Worm (Caenorhabditis elegans) whole organism, L3 larva: Measurements from ENCODE around the gene npr-42.

Source experiments
- ZK546.5 ChIP-seq: sonication (generic microtip); optimal IDR thresholded peaks from 2 replicates; lab custom pipeline; 2017; ENCODE audit warnings: missing biosample characterization, missing genetic modification characterization
- aly-2 ChIP-seq: fragments of 150-350 bp; optimal IDR thresholded peaks from 2 replicates; lab custom pipeline; 2014; ENCODE audit warnings: missing biosample characterization, missing genetic modification characterization
- ceh-28 ChIP-seq: fragments of 150-350 bp; optimal IDR thresholded peaks from 2 replicates; lab custom pipeline; 2014; ENCODE audit warnings: missing biosample characterization, missing genetic modification reagents, missing genetic modification characterization
- ceh-82 ChIP-seq: fragments of 150-350 bp; optimal IDR thresholded peaks from 2 replicates; lab custom pipeline; 2014; ENCODE audit warnings: missing biosample characterization, missing genetic modification characterization
- ceh-9 ChIP-seq: sonication (generic microtip); optimal IDR thresholded peaks from 2 replicates; lab custom pipeline; 2018; ENCODE audit warnings: missing biosample characterization, missing genetic modification characterization
- daf-12 ChIP-seq: fragments of 150-350 bp; optimal IDR thresholded peaks from 2 replicates; lab custom pipeline; 2014; ENCODE audit warnings: missing biosample characterization, missing genetic modification reagents, missing genetic modification characterization
- egl-27 ChIP-seq: sonication (generic microtip); optimal IDR thresholded peaks from 4 replicates; lab custom pipeline; 2017; ENCODE audit warnings: missing biosample characterization, missing genetic modification reagents, missing genetic modification characterization
- egl-5 ChIP-seq: fragments of 150-350 bp; optimal IDR thresholded peaks from 2 replicates; lab custom pipeline; 2017; ENCODE audit warnings: missing biosample characterization, missing genetic modification reagents, missing genetic modification characterization, inconsistent platforms
- elt-1 ChIP-seq: fragments of 150-350 bp; optimal IDR thresholded peaks from 2 replicates; lab custom pipeline; 2014; ENCODE audit warnings: missing biosample characterization, missing genetic modification characterization
- elt-3 ChIP-seq, 3 experiments: fragments of 150-350 bp in 1 of 3; sonication (generic microtip) in 2 of 3; optimal IDR thresholded peaks; 2 replicates in 2 of 3; 4 replicates in 1 of 3; lab custom pipeline; 2014 to 2017; ENCODE audit warnings: missing biosample characterization in 3 of 3, missing genetic modification characterization in 3 of 3
- fkh-2 ChIP-seq: fragments of 150-350 bp; optimal IDR thresholded peaks from 2 replicates; lab custom pipeline; 2014; ENCODE audit warnings: missing biosample characterization, missing genetic modification reagents, missing genetic modification characterization
- fos-1 ChIP-seq: fragments of 150-350 bp; optimal IDR thresholded peaks from 2 replicates; lab custom pipeline; 2014; ENCODE audit warnings: missing biosample characterization, missing genetic modification characterization
- hmg-11 ChIP-seq: sonication (generic microtip); optimal IDR thresholded peaks from 2 replicates; lab custom pipeline; 2016; ENCODE audit warnings: missing genetic modification characterization, missing compliant biosample characterization
- lin-39 ChIP-seq: fragments of 150-350 bp; optimal IDR thresholded peaks from 2 replicates; lab custom pipeline; 2018; ENCODE audit warnings: missing biosample characterization, missing genetic modification reagents, missing genetic modification characterization
- lsy-12 ChIP-seq: sonication (generic microtip); optimal IDR thresholded peaks from 2 replicates; lab custom pipeline; 2016; ENCODE audit warnings: mild to moderate bottlenecking, missing genetic modification characterization, missing compliant biosample characterization
- mdl-1 ChIP-seq: fragments of 150-350 bp; optimal IDR thresholded peaks from 2 replicates; lab custom pipeline; 2014; ENCODE audit warnings: missing biosample characterization, missing genetic modification characterization
- nfya-1 ChIP-seq: sonication (generic microtip); optimal IDR thresholded peaks from 2 replicates; lab custom pipeline; 2017; ENCODE audit warnings: missing genetic modification characterization, mild to moderate bottlenecking, missing compliant biosample characterization, antibody characterized with exemption, moderate library complexity; ENCODE audit not compliant: insufficient read depth
- nhr-11 ChIP-seq: fragments of 150-350 bp; optimal IDR thresholded peaks from 2 replicates; lab custom pipeline; 2014; ENCODE audit warnings: missing biosample characterization, missing genetic modification characterization
- nhr-23 ChIP-seq: fragments of 150-350 bp; optimal IDR thresholded peaks from 2 replicates; lab custom pipeline; 2014; ENCODE audit warnings: missing biosample characterization, missing genetic modification reagents, missing genetic modification characterization
- nhr-28 ChIP-seq: fragments of 150-350 bp; optimal IDR thresholded peaks from 2 replicates; lab custom pipeline; 2014; ENCODE audit warnings: missing biosample characterization, missing genetic modification characterization
- nhr-43 ChIP-seq: sonication (generic microtip); optimal IDR thresholded peaks from 2 replicates; lab custom pipeline; 2016; ENCODE audit warnings: mild to moderate bottlenecking, missing genetic modification characterization, missing compliant biosample characterization; ENCODE audit not compliant: poor library complexity, severe bottlenecking
- nhr-67 ChIP-seq: fragments of 150-350 bp; optimal IDR thresholded peaks from 2 replicates; lab custom pipeline; 2014; ENCODE audit warnings: missing biosample characterization, missing genetic modification characterization
- nhr-76 ChIP-seq: fragments of 150-350 bp; sonication (generic microtip); optimal IDR thresholded peaks from 5 replicates; lab custom pipeline; 2014; ENCODE audit warnings: missing biosample characterization, missing genetic modification characterization
- nhr-77 ChIP-seq: fragments of 150-350 bp; optimal IDR thresholded peaks from 2 replicates; lab custom pipeline; 2014; ENCODE audit warnings: missing biosample characterization, missing genetic modification characterization
- pha-4 ChIP-seq: fragments of 150-350 bp; optimal IDR thresholded peaks from 2 replicates; lab custom pipeline; 2014; ENCODE audit warnings: missing biosample characterization, missing genetic modification reagents, missing genetic modification characterization
- pqm-1 ChIP-seq: fragments of 150-350 bp; optimal IDR thresholded peaks from 2 replicates; lab custom pipeline; 2017; ENCODE audit warnings: missing biosample characterization, missing genetic modification characterization, inconsistent platforms
- sea-2 ChIP-seq: fragments of 150-350 bp; sonication (generic microtip); optimal IDR thresholded peaks from 4 replicates; lab custom pipeline; 2014; ENCODE audit warnings: missing biosample characterization, missing genetic modification reagents, missing genetic modification characterization
- skn-1 ChIP-seq: fragments of 150-350 bp; optimal IDR thresholded peaks from 2 replicates; lab custom pipeline; 2014; ENCODE audit warnings: missing biosample characterization, missing genetic modification characterization
- tbx-2 ChIP-seq: sonication (generic microtip); optimal IDR thresholded peaks from 2 replicates; lab custom pipeline; 2016; ENCODE audit warnings: mild to moderate bottlenecking, missing genetic modification characterization, missing compliant biosample characterization
- unc-39 ChIP-seq: sonication (generic microtip); optimal IDR thresholded peaks from 4 replicates; lab custom pipeline; 2017; ENCODE audit warnings: missing biosample characterization, missing genetic modification characterization
- zag-1 ChIP-seq: fragments of 150-350 bp; optimal IDR thresholded peaks from 2 replicates; lab custom pipeline; 2014; ENCODE audit warnings: missing biosample characterization, missing genetic modification characterization
- ztf-11 ChIP-seq: fragments of 150-350 bp; optimal IDR thresholded peaks from 2 replicates; lab custom pipeline; 2014; ENCODE audit warnings: missing biosample characterization, missing genetic modification characterization
- ztf-4 ChIP-seq: fragments of 150-350 bp; optimal IDR thresholded peaks from 2 replicates; lab custom pipeline; 2014; ENCODE audit warnings: missing biosample characterization, missing genetic modification characterization

Gene npr-42

DNA sequence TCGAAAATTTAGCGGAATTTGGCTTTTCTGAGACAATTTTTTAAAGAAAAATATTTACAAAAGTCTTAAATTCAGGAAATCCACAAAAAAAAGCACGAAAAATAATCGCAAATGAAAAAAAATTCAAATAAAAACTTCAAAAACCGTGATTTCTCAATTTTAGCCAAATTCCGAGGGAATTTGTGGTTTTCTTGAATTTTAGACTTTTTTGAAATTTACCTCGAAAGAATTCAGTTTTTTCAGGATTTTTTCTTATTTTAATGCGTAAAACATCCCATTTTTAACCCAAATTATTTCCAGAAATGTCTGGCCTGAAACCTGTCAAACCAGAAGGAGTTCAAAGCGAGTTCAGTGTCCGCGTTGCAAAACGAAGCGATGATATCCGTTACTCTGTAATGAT, 25.3 kb downstream of the npr-42 start, which contains the start of gene gtf-2F1:
Gene gtf-2F1, plus strand, starts transcription at position 301 of the 400 bp plus-strand sequence.
- TF ChIP-seq tbx-2 (tag; lab: Kevin White, UChicago) (no peak), pqm-1 (tag; lab: Kevin White, UChicago) (no peak), ceh-28 (no peak), egl-5 (no peak), nhr-67 (tag; lab: Kevin White, UChicago) (no peak), daf-12 (tag; lab: Kevin White, UChicago) (no peak), skn-1 (no peak), pha-4 (tag; lab: Kevin White, UChicago) (no peak), hmg-11 (tag; lab: Kevin White, UChicago) (no peak), nhr-76 (tag; lab: Kevin White, UChicago) (no peak), zag-1 (no peak), nhr-28 (tag; lab: Kevin White, UChicago) (no peak), mdl-1 (tag; lab: Kevin White, UChicago) (no peak)
- TF ChIP-seq, all 47 proteins: peak for 0

- TF ChIP-seq elt-1 (tag; lab: Kevin White, UChicago) = no peak
- no peak for TF ChIP-seq daf-12 (tag; lab: Kevin White, UChicago)
- no peak for TF ChIP-seq nhr-76 (tag; lab: Kevin White, UChicago)
- no peak for TF ChIP-seq fos-1
- no peak for TF ChIP-seq ceh-28
- no peak for TF ChIP-seq ZK546.5 (tag; lab: Kevin White, UChicago)
- no peak for TF ChIP-seq nfya-1 (tag; lab: Kevin White, UChicago)
- TF ChIP-seq aly-2 (tag; lab: Kevin White, UChicago) = no peak
- no peak for TF ChIP-seq fkh-2
- no peak for TF ChIP-seq unc-39 (tag; lab: Kevin White, UChicago)
- no peak for TF ChIP-seq egl-27
Measured at ce11 chrII:4306921-4307630, 31.1 kb downstream of the npr-42 start, which contains the start of gene Y52E8A.3. TSS of gene Y52E8A.3 (minus strand) at chrII:4306971.

DNA sequence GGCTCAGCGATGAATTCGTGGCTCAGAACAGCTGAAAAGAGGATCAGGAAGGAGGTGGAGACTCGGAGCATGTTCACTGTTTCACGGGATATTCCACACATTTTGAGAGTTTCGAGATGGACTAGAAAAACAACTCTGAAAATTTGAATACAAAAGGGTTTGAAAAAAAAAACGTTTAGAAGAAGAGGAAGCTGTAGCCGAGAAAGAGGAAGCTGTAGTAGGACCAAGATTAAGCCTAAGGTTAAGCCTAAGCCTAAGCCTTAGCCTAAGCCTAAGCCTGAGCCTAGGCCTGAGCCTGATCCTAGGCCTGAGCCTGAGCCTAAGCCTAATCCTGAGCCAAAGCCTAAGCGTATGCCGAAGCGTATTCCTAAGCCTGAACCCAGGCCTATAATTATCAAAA, 36.1 kb downstream of the npr-42 start, which contains the start of gene plep-1:
Gene plep-1, minus strand, starts transcription at position 101 of the 400 bp plus-strand sequence.
- no peak for TF ChIP-seq sea-2 (GFP tag; lab: Kevin White, UChicago)
- TF ChIP-seq mdl-1 (tag; lab: Kevin White, UChicago) = no peak
- TF ChIP-seq nhr-43 (tag; lab: Kevin White, UChicago) = no peak
- no peak for TF ChIP-seq ztf-4
- no peak for TF ChIP-seq pqm-1 (tag; lab: Kevin White, UChicago)
- no peak for TF ChIP-seq nhr-77 (tag; lab: Kevin White, UChicago)
- TF ChIP-seq ZK546.5 (tag; lab: Kevin White, UChicago) = no peak
- TF ChIP-seq, all 47 proteins: peak for 0

- TF ChIP-seq mdl-1 (tag; lab: Kevin White, UChicago) (no peak), fkh-2 (no peak), elt-3 (tag; optimal IDR thresholded peaks at IDR 0.05; lab: Kevin White, UChicago) (no peak), sea-2 (GFP tag; lab: Kevin White, UChicago) (no peak), zag-1 (no peak)
Measured at ce11 chrII:4316011-4316410, 40.0 kb downstream of the npr-42 start, which contains the start of gene srw-40. TSS of gene srw-40 (minus strand) at chrII:4316111.

DNA sequence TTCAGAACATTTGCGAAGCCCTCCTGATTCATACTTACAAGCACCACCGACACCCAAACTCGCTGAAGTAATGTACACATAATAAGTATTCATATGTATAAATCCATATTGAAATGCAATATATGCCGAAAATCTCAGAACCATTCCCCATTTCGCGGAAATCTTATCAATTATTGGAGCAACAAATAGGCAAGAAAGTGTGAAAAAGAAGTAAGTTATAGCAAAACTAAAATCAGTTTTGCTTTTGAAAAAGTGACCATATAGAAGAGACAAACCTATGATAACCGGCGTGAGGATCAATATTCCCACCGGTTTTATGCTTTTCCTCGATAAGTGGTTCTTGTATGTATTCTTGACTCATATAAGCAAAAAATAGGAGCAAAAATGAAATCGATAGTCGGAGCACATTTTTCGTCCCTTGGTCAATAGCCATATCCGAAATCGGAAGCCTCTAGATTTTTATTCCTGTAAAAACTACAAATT, 43.6 kb downstream of the npr-42 start, which contains the start of gene Y52E8A.6:
Gene Y52E8A.6, minus strand, starts transcription at position 433 of the 483 bp plus-strand sequence.
- TF ChIP-seq lsy-12 (tag; lab: Kevin White, UChicago) = no peak
- TF ChIP-seq ceh-82 (tag; lab: Kevin White, UChicago) = no peak
- no peak for TF ChIP-seq ceh-9 (tag; lab: Kevin White, UChicago)
- no peak for TF ChIP-seq nfya-1 (tag; lab: Kevin White, UChicago)
- TF ChIP-seq nhr-23 = no peak
- TF ChIP-seq ceh-28 = no peak
- no peak for TF ChIP-seq lin-39
- TF ChIP-seq ztf-11 = no peak
- no peak for TF ChIP-seq nhr-11 (tag; lab: Kevin White, UChicago)
- TF ChIP-seq nhr-76 (tag; lab: Kevin White, UChicago) = no peak
- no peak for TF ChIP-seq nhr-28 (tag; lab: Kevin White, UChicago)
